Fruit fly (Drosophila melanogaster): ENCODE data around the gene eIF4E3.

eIF4E3 gene

DNA sequence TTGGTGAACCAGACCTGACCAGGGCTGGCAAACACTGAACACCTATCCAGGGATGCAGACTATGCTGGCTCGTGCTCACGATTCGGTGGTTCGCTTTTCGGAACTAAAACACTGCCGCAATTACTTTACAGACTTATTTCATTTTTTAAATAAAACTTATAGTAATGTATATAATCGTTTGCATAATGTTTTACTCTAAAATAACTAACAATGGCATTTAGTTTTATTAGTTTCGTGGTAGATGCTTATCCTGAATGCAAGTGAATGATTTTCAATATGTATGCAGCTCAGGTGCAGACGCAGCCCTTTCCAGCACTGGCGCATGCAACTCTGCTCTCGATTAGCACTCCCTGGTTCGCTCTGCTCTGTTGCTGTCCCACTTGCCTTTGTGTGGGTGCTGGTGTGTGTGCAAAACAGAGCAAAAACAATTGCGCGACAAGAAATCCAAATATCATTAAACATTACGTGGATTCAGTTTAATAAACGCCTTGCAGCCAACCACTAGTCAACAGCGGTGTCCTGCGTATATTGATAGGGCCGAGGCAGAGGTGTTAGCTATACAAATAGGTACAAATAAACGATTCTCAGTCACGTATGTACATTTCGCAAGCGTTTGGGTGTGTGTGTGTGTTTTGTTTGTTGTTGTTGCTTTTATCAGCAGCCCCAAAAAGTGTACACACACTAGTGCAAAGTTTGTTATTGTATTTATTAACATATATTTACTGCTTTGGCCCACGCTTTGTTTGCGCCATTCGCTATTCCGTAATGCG is 42.2 kb upstream of the eIF4E3 start, which contains the start of the genes ERR and Atg18a (continued):
- peak; percentile 92 for TF ChIP-seq Ptx1 (GFP tag; IDR thresholded peaks at IDR 0.05)
- peak; percentile 73 for TF ChIP-seq Elba2 (GFP tag; optimal IDR thresholded peaks at IDR 0.05)
- peak; percentile 80 for TF ChIP-seq Meics (GFP tag; optimal IDR thresholded peaks at IDR 0.05)
- peak; percentile 82 for TF ChIP-seq Dad (GFP tag; optimal IDR thresholded peaks at IDR 0.05)
- TF ChIP-seq Mad (GFP tag; optimal IDR thresholded peaks at IDR 0.05), result peak; percentile 90
- TF ChIP-seq Dfd (GFP tag; optimal IDR thresholded peaks at IDR 0.05), result no peak
- TF ChIP-seq CG12744 (GFP tag; optimal IDR thresholded peaks at IDR 0.05), result peak; percentile 63
- peak; percentile 92 for TF ChIP-seq NFAT (GFP tag; IDR thresholded peaks at IDR 0.05)
- TF ChIP-seq CG15269 (tag; optimal IDR thresholded peaks at IDR 0.05), result peak; percentile 85
- no peak for TF ChIP-seq Neu2 (GFP tag; optimal IDR thresholded peaks at IDR 0.05; ENCODE audit: borderline replicate concordance)
- no peak for TF ChIP-seq sd (tag; optimal IDR thresholded peaks at IDR 0.05)
- peak; percentile 91 for TF ChIP-seq Aef1 (GFP tag; IDR thresholded peaks at IDR 0.05)
- peak; percentile 51 for TF ChIP-seq CG16863 (GFP tag; optimal IDR thresholded peaks at IDR 0.05)
- peak; percentile 88 for TF ChIP-seq HLH54F (GFP tag; optimal IDR thresholded peaks at IDR 0.05)
- TF ChIP-seq jumu (GFP tag; optimal IDR thresholded peaks at IDR 0.05), result peak; percentile 87
- peak; percentile 94 for TF ChIP-seq mam (GFP tag; optimal IDR thresholded peaks at IDR 0.05)
- peak; percentile 83 for TF ChIP-seq pum (GFP tag; optimal IDR thresholded peaks at IDR 0.05)
- 0 out of 2 replicates have a peak, but pooled peaks have one; percentile 43 for TF ChIP-seq CG5953 (GFP tag; IDR thresholded peaks at IDR 0.05)
- TF ChIP-seq CG15479 (GFP tag; optimal IDR thresholded peaks at IDR 0.05), result peak; percentile 90
- peak; percentile 92 for TF ChIP-seq CG12659 (GFP tag; optimal IDR thresholded peaks at IDR 0.05)
- peak; percentile 51 for TF ChIP-seq CG3995 (GFP tag; optimal IDR thresholded peaks at IDR 0.05)
- peak; percentile 74 for TF ChIP-seq ap (GFP tag; IDR thresholded peaks at IDR 0.05)
- peak; percentile 85 for TF ChIP-seq knrl (GFP tag; IDR thresholded peaks at IDR 0.05; ENCODE audit: partially characterized antibody)
- peak; percentile 76; the same call in 1 of the 2 replicates for TF ChIP-seq CG16779 (GFP tag; IDR thresholded peaks at IDR 0.05)
- peak; percentile 73 for TF ChIP-seq scrt (GFP tag; optimal IDR thresholded peaks at IDR 0.05)
- peak; percentile 92 for TF ChIP-seq lilli (GFP tag; optimal IDR thresholded peaks at IDR 0.05)
- TF ChIP-seq CG3163 (GFP tag; optimal IDR thresholded peaks at IDR 0.05), result peak; percentile 54
- TF ChIP-seq CG2202 (tag; optimal IDR thresholded peaks at IDR 0.05), result peak; percentile 24
- TF ChIP-seq CG6683 (GFP tag; optimal IDR thresholded peaks at IDR 0.05), result peak; percentile 35
- peak; percentile 57 for TF ChIP-seq NC2α (GFP tag; optimal IDR thresholded peaks at IDR 0.05)
- peak; percentile 87 for TF ChIP-seq chn (GFP tag; optimal IDR thresholded peaks at IDR 0.05)
- TF ChIP-seq zf30C (GFP tag; optimal IDR thresholded peaks at IDR 0.05), result no peak
- TF ChIP-seq CG7271 (tag; optimal IDR thresholded peaks at IDR 0.05), result peak; percentile 39
- peak; percentile 92 for TF ChIP-seq CG10543 (GFP tag; optimal IDR thresholded peaks at IDR 0.05)
- TF ChIP-seq CG30403 (GFP tag; optimal IDR thresholded peaks at IDR 0.05), result peak; percentile 93
- TF ChIP-seq Dref (GFP tag; IDR thresholded peaks at IDR 0.05), result peak; percentile 48; the same call in 1 of the 2 replicates
- TF ChIP-seq CG30020 (tag; optimal IDR thresholded peaks at IDR 0.05), result peak; percentile 83
- TF ChIP-seq Mes4 (GFP tag; optimal IDR thresholded peaks at IDR 0.05), result no peak
- peak; percentile 79; the same call in 1 of the 2 replicates for TF ChIP-seq danr (GFP tag; IDR thresholded peaks at IDR 0.05)
- peak; percentile 36 for TF ChIP-seq eyg (GFP tag; optimal IDR thresholded peaks at IDR 0.05)
- TF ChIP-seq CG15696 (tag; optimal IDR thresholded peaks at IDR 0.05), result peak; percentile 82
- TF ChIP-seq B-H1 (GFP tag; IDR thresholded peaks at IDR 0.05), result peak; percentile 82
- peak; percentile 51; the same call in 1 of the 3 replicates for TF ChIP-seq Doc3 (GFP tag; IDR thresholded peaks at IDR 0.05; ENCODE audit: partially characterized antibody)
- TF ChIP-seq fu2 (GFP tag; optimal IDR thresholded peaks at IDR 0.05), result peak; percentile 84
- TF ChIP-seq Dp (GFP tag; optimal IDR thresholded peaks at IDR 0.05), result peak; percentile 27
- TF ChIP-seq Atf-2 (GFP tag; optimal IDR thresholded peaks at IDR 0.05), result peak; percentile 45
- no peak for TF ChIP-seq Lpt (GFP tag; optimal IDR thresholded peaks at IDR 0.05)
- peak; percentile 52 for TF ChIP-seq CG13894 (tag; optimal IDR thresholded peaks at IDR 0.05)
- peak; percentile 46 for TF ChIP-seq btn (GFP tag; optimal IDR thresholded peaks at IDR 0.05)
